Fruit fly (Drosophila melanogaster) whole organism, wandering third instar larva: ENCODE measurements around the gene Glut1.

ENCODE experiments used
- CG32264 ChIP-seq: fragments of 200-800 bp; sonication (Bioruptor generic); optimal IDR thresholded peaks from 2 replicates; lab custom pipeline; 2016; ENCODE audit warnings: missing biosample characterization, missing genetic modification characterization
- CG9705 ChIP-seq: fragments of 200-800 bp; sonication (Bioruptor generic); optimal IDR thresholded peaks from 2 replicates; lab custom pipeline; 2018; ENCODE audit warnings: missing biosample characterization, mild to moderate bottlenecking, missing genetic modification characterization
- CrebA ChIP-seq: fragments of 200-800 bp; sonication (Bioruptor generic); optimal IDR thresholded peaks from 2 replicates; lab custom pipeline; 2016; ENCODE audit warnings: missing biosample characterization, mild to moderate bottlenecking, missing genetic modification characterization, borderline replicate concordance
- Dfd ChIP-seq: fragments of >200 bp; optimal IDR thresholded peaks from 2 replicates; lab custom pipeline; 2017; ENCODE audit warnings: missing biosample characterization, missing genetic modification characterization
- Dif ChIP-seq: fragments of 200-275, 200-300 bp; sonication (Bioruptor generic); optimal IDR thresholded peaks from 2 replicates; lab custom pipeline; 2018; ENCODE audit warnings: missing biosample characterization, missing genetic modification characterization; ENCODE audit not compliant: partially characterized antibody
- GATAd ChIP-seq: sonication (Bioruptor generic); optimal IDR thresholded peaks from 2 replicates; lab custom pipeline; 2016; ENCODE audit warnings: missing biosample characterization, missing genetic modification characterization
- HLH106 ChIP-seq: fragments of 200-800 bp; optimal IDR thresholded peaks from 3 replicates; lab custom pipeline; 2019; ENCODE audit warnings: missing biosample characterization, mild to moderate bottlenecking, missing genetic modification characterization, moderate library complexity
- Hnf4 ChIP-seq: fragments of 200-800 bp; sonication (Bioruptor generic); optimal IDR thresholded peaks from 2 replicates; lab custom pipeline; 2016; ENCODE audit warnings: missing biosample characterization, mild to moderate bottlenecking, missing genetic modification characterization
- Hr78 ChIP-seq: fragments of >200 bp; optimal IDR thresholded peaks from 2 replicates; lab custom pipeline; 2017; ENCODE audit warnings: missing biosample characterization, missing genetic modification characterization
- Hr83 ChIP-seq: fragments of 200-300 bp; sonication (Bioruptor generic); optimal IDR thresholded peaks from 2 replicates; lab custom pipeline; 2016; ENCODE audit warnings: missing biosample characterization, mild to moderate bottlenecking, missing genetic modification characterization, moderate library complexity; ENCODE audit not compliant: poor library complexity, severe bottlenecking
- Jra ChIP-seq: sonication (Bioruptor generic); optimal IDR thresholded peaks from 2 replicates; lab custom pipeline; 2016; ENCODE audit warnings: missing biosample characterization, missing genetic modification characterization
- Mio ChIP-seq: sonication (Bioruptor generic); optimal IDR thresholded peaks from 2 replicates; lab custom pipeline; 2016; ENCODE audit warnings: missing biosample characterization, missing genetic modification characterization
- Myc ChIP-seq: fragments of >200 bp; optimal IDR thresholded peaks from 2 replicates; lab custom pipeline; 2017
- OdsH ChIP-seq: fragments of 200-800 bp; sonication (Bioruptor generic); optimal IDR thresholded peaks from 2 replicates; lab custom pipeline; 2016; ENCODE audit warnings: missing biosample characterization, mild to moderate bottlenecking, missing genetic modification characterization
- Rel ChIP-seq, 2 experiments: fragments of 200-800 bp; sonication (Bioruptor generic) in 1 of 2; optimal IDR thresholded peaks; 2 replicates in 1 of 2; 3 replicates in 1 of 2; lab custom pipeline; 2016 to 2019; ENCODE audit warnings: mild to moderate bottlenecking in 2 of 2, missing biosample characterization in 2 of 2, missing genetic modification characterization in 2 of 2, moderate library complexity in 1 of 2
- Sp1 ChIP-seq: fragments of 200-800 bp; sonication (Bioruptor generic); optimal IDR thresholded peaks from 3 replicates; lab custom pipeline; 2019; ENCODE audit warnings: missing biosample characterization, mild to moderate bottlenecking, missing genetic modification characterization, moderate library complexity
- Vsx2 ChIP-seq: fragments of 200-300, 225-300 bp; sonication (Bioruptor generic); optimal IDR thresholded peaks from 2 replicates; lab custom pipeline; 2018; ENCODE audit warnings: missing biosample characterization, missing genetic modification characterization; ENCODE audit not compliant: partially characterized antibody
- br ChIP-seq: fragments of 200-800 bp; sonication (Bioruptor generic); optimal IDR thresholded peaks from 2 replicates; lab custom pipeline; 2016; ENCODE audit warnings: missing biosample characterization, missing genetic modification characterization
- brk ChIP-seq: fragments of 200-800 bp; sonication (Bioruptor generic); optimal IDR thresholded peaks from 2 replicates; lab custom pipeline; 2016; ENCODE audit warnings: missing biosample characterization, mild to moderate bottlenecking, missing genetic modification characterization
- dl ChIP-seq, 2 experiments: fragments of 175-275, 200-275 bp in 1 of 2; fragments of 200-275 bp in 1 of 2; sonication (Bioruptor generic); optimal IDR thresholded peaks; lab custom pipeline; 2018; ENCODE audit warnings: mild to moderate bottlenecking in 2 of 2, missing biosample characterization in 2 of 2, missing genetic modification characterization in 2 of 2, moderate library complexity in 2 of 2; ENCODE audit not compliant: partially characterized antibody in 2 of 2, insufficient read depth in 1 of 2
- dmrt93B ChIP-seq: fragments of 200-800 bp; sonication (Bioruptor generic); optimal IDR thresholded peaks from 2 replicates; lab custom pipeline; 2018; ENCODE audit warnings: missing biosample characterization, mild to moderate bottlenecking, missing genetic modification characterization
- dsf ChIP-seq: sonication (Bioruptor generic); optimal IDR thresholded peaks from 2 replicates; lab custom pipeline; 2016; ENCODE audit warnings: missing biosample characterization, missing genetic modification characterization, borderline replicate concordance
- ey ChIP-seq: fragments of 200-800 bp; sonication (Bioruptor generic); optimal IDR thresholded peaks from 2 replicates; lab custom pipeline; 2016; ENCODE audit warnings: missing biosample characterization, missing genetic modification characterization
- foxo ChIP-seq, 2 experiments: fragments of 200-800 bp; sonication (Bioruptor generic); optimal IDR thresholded peaks; 2 replicates in 1 of 2; 3 replicates in 1 of 2; lab custom pipeline; 2016 to 2017; ENCODE audit warnings: missing biosample characterization in 2 of 2, missing genetic modification characterization in 2 of 2
- fru ChIP-seq: fragments of 200-800 bp; sonication (Bioruptor generic); optimal IDR thresholded peaks from 3 replicates; lab custom pipeline; 2016; ENCODE audit warnings: missing biosample characterization, mild to moderate bottlenecking, missing genetic modification characterization
- h ChIP-seq: fragments of 200-800 bp; sonication (Bioruptor generic); optimal IDR thresholded peaks from 3 replicates; lab custom pipeline; 2016; ENCODE audit warnings: missing biosample characterization, mild to moderate bottlenecking, missing genetic modification characterization
- jim ChIP-seq: fragments of 175-275, 200-325 bp; sonication (Bioruptor generic); optimal IDR thresholded peaks from 2 replicates; lab custom pipeline; 2016; ENCODE audit warnings: missing biosample characterization, mild to moderate bottlenecking, missing genetic modification characterization
- lola ChIP-seq: fragments of >200 bp; optimal IDR thresholded peaks from 2 replicates; lab custom pipeline; 2017; ENCODE audit warnings: missing biosample characterization, missing genetic modification characterization
- psq ChIP-seq: fragments of 200-800 bp; sonication (Bioruptor generic); optimal IDR thresholded peaks from 3 replicates; lab custom pipeline; 2017; ENCODE audit warnings: missing biosample characterization, mild to moderate bottlenecking, missing genetic modification characterization, moderate library complexity
- rgr ChIP-seq: fragments of 200-800 bp; sonication (Bioruptor generic); optimal IDR thresholded peaks from 3 replicates; lab custom pipeline; 2016; ENCODE audit warnings: missing biosample characterization, mild to moderate bottlenecking, missing genetic modification characterization
- sage ChIP-seq: fragments of 200-800 bp; sonication (Bioruptor generic); optimal IDR thresholded peaks from 2 replicates; lab custom pipeline; 2016; ENCODE audit warnings: missing biosample characterization, mild to moderate bottlenecking, missing genetic modification characterization
- sv ChIP-seq: fragments of 200-800 bp; sonication (Bioruptor generic); optimal IDR thresholded peaks from 3 replicates; lab custom pipeline; 2016; ENCODE audit warnings: missing biosample characterization, missing genetic modification characterization
- tai ChIP-seq: sonication (Bioruptor generic); optimal IDR thresholded peaks from 2 replicates; lab custom pipeline; 2016; ENCODE audit warnings: missing biosample characterization, missing genetic modification characterization
- usp ChIP-seq: fragments of >200 bp; optimal IDR thresholded peaks from 2 replicates; lab custom pipeline; 2017; ENCODE audit warnings: missing biosample characterization, missing genetic modification characterization
- woc ChIP-seq: sonication (Bioruptor generic); optimal IDR thresholded peaks from 2 replicates; lab custom pipeline; 2016; ENCODE audit warnings: missing biosample characterization, mild to moderate bottlenecking, missing genetic modification characterization

Glut1 gene

dm6 chr3L:1007513-1008459 is 93.9 kb downstream of the Glut1 start:
- TF ChIP-seq woc (GFP tag; lab: Kevin White, UChicago) (peak; percentile 63), sage (peak; percentile 73), h (GFP tag; lab: Kevin White, UChicago) (peak; percentile 87), Myc (lab: Kevin White, UChicago) (no peak), Vsx2 (GFP tag; lab: Kevin White, UChicago) (peak; percentile 43), Hnf4 (GFP tag; lab: Kevin White, UChicago) (peak; percentile 50), lola (GFP tag; lab: Kevin White, UChicago) (no peak), Dfd (GFP tag; lab: Kevin White, UChicago) (no peak), br (GFP tag; lab: Kevin White, UChicago) (peak; percentile 64), OdsH (GFP tag; lab: Kevin White, UChicago) (peak; percentile 87), HLH106 (tag; lab: Kevin White, UChicago) (peak; percentile 82), Hr78 (GFP tag; lab: Kevin White, UChicago) (no peak), sv (GFP tag; lab: Kevin White, UChicago) (peak; percentile 38), CG32264 (GFP tag; lab: Kevin White, UChicago) (no peak), ey (GFP tag; lab: Kevin White, UChicago) (peak; percentile 71), Sp1 (GFP tag; lab: Kevin White, UChicago) (peak; percentile 80), brk (GFP tag; lab: Kevin White, UChicago) (peak; percentile 38), Dif (GFP tag; lab: Kevin White, UChicago) (no peak), tai (GFP tag; lab: Kevin White, UChicago) (no peak), dmrt93B (GFP tag; lab: Kevin White, UChicago) (peak; percentile 72), Rel (GFP tag; optimal IDR thresholded peaks at IDR 0.05; lab: Kevin White, UChicago) (no peak), Rel (tag; optimal IDR thresholded peaks at IDR 0.05; lab: Kevin White, UChicago) (peak; percentile 65), dsf (GFP tag; lab: Kevin White, UChicago) (no peak), usp (GFP tag; lab: Kevin White, UChicago) (no peak), Mio (GFP tag; lab: Kevin White, UChicago) (no peak), fru (peak; percentile 72), foxo (GFP tag; optimal IDR thresholded peaks at IDR 0.05; lab: Kevin White, UChicago) (peak in 1 of 2 experiments; percentile 87), Hr83 (peak; percentile 25), Jra (GFP tag; lab: Kevin White, UChicago) (peak; percentile 23), psq (GFP tag; lab: Kevin White, UChicago) (peak; percentile 79), jim (GFP tag; lab: Kevin White, UChicago) (no peak), CG9705 (peak; percentile 56), CrebA (GFP tag; lab: Kevin White, UChicago) (no peak), rgr (GFP tag; lab: Kevin White, UChicago) (peak; percentile 86), dl (GFP tag; optimal IDR thresholded peaks at IDR 0.05; lab: Kevin White, UChicago; ENCODE audit: insufficient read depth in 1 of 2, partially characterized antibody in 2 of 2) (peak in 1 of 2 experiments; percentile 13)

- TF ChIP-seq usp (GFP tag; lab: Kevin White, UChicago), result no peak
- TF ChIP-seq Jra (GFP tag; lab: Kevin White, UChicago), result no peak
- TF ChIP-seq CrebA (GFP tag; lab: Kevin White, UChicago), result no peak
- TF ChIP-seq sage, result no peak
- no peak for TF ChIP-seq Hr83
- TF ChIP-seq Hnf4 (GFP tag; lab: Kevin White, UChicago), result no peak
These were observed 97.1 kb downstream of the Glut1 start for dm6 chr3L:1010969-1011368.

- TF ChIP-seq Hnf4 (GFP tag; lab: Kevin White, UChicago), result no peak
- TF ChIP-seq OdsH (GFP tag; lab: Kevin White, UChicago), result no peak
- TF ChIP-seq jim (GFP tag; lab: Kevin White, UChicago), result no peak
- no peak for TF ChIP-seq CG9705
- TF ChIP-seq foxo (GFP tag; optimal IDR thresholded peaks at IDR 0.05; lab: Kevin White, UChicago), result no peak
- TF ChIP-seq rgr (GFP tag; lab: Kevin White, UChicago), result no peak
- TF ChIP-seq Rel (GFP tag; optimal IDR thresholded peaks at IDR 0.05; lab: Kevin White, UChicago), result no peak
- no peak for TF ChIP-seq Rel (tag; optimal IDR thresholded peaks at IDR 0.05; lab: Kevin White, UChicago)
- TF ChIP-seq Mio (GFP tag; lab: Kevin White, UChicago), result no peak
- no peak for TF ChIP-seq Hr78 (GFP tag; lab: Kevin White, UChicago)
- TF ChIP-seq CrebA (GFP tag; lab: Kevin White, UChicago), result no peak
- no peak for TF ChIP-seq tai (GFP tag; lab: Kevin White, UChicago)
- no peak for TF ChIP-seq h (GFP tag; lab: Kevin White, UChicago)
- no peak for TF ChIP-seq Sp1 (GFP tag; lab: Kevin White, UChicago)
- no peak for TF ChIP-seq Hr83
- TF ChIP-seq Myc (lab: Kevin White, UChicago), result no peak
- TF ChIP-seq sv (GFP tag; lab: Kevin White, UChicago), result no peak
- no peak for TF ChIP-seq GATAd (GFP tag; lab: Kevin White, UChicago)
These were observed 106.0 kb downstream of the Glut1 start for dm6 chr3L:1019876-1020275.
